Fruit fly (Drosophila melanogaster) whole organism, embryonic: Measurements from ENCODE around the gene PGRP-LF.
A peak's percentile ranks its signal among the peaks of the same experiment; 100 is the strongest.

Experiments
- ATbp ChIP-seq: fragments of 200-800 bp; sonication (Bioruptor generic); optimal IDR thresholded peaks from 2 replicates; lab custom pipeline; 2017; ENCODE audit warnings: missing biosample characterization, mild to moderate bottlenecking, missing genetic modification characterization, missing genetic modification reagents
- Abd-B ChIP-seq: fragments of 200-800 bp; sonication (Bioruptor generic); optimal IDR thresholded peaks from 2 replicates; lab custom pipeline; 2018; ENCODE audit warnings: missing biosample characterization, mild to moderate bottlenecking, missing genetic modification characterization, moderate library complexity
- CG10209 ChIP-seq: fragments of 200-800 bp; sonication (Bioruptor generic); optimal IDR thresholded peaks from 3 replicates; lab custom pipeline; 2017; ENCODE audit warnings: missing biosample characterization, mild to moderate bottlenecking, missing genetic modification characterization, missing genetic modification reagents
- CG10462 ChIP-seq: fragments of 200-800 bp; sonication (Bioruptor generic); optimal IDR thresholded peaks from 2 replicates; lab custom pipeline; 2016; ENCODE audit warnings: missing biosample characterization, missing genetic modification characterization
- CG12659 ChIP-seq: fragments of 200-800 bp; sonication (Bioruptor generic); optimal IDR thresholded peaks from 3 replicates; lab custom pipeline; 2017; ENCODE audit warnings: mild to moderate bottlenecking, missing biosample characterization, missing genetic modification reagents, missing genetic modification characterization
- CG12769 ChIP-seq: fragments of 200-800 bp; sonication (Bioruptor generic); optimal IDR thresholded peaks from 2 replicates; lab custom pipeline; 2019; ENCODE audit warnings: missing biosample characterization, mild to moderate bottlenecking, missing genetic modification characterization, moderate library complexity
- CG13775 ChIP-seq: fragments of 200-800 bp; sonication (Bioruptor generic); optimal IDR thresholded peaks from 3 replicates; lab custom pipeline; 2017; ENCODE audit warnings: missing biosample characterization, mild to moderate bottlenecking, missing genetic modification characterization
- CG16813 ChIP-seq: fragments of 200-800 bp; sonication (Bioruptor generic); IDR thresholded peaks from 3 replicates; pipeline ENCODE4 v1.3.6; 2022; ENCODE audit warnings: missing biosample characterization, missing genetic modification characterization; ENCODE audit not compliant: partially characterized antibody
- CG34376 ChIP-seq: fragments of 200-800 bp; sonication (Bioruptor generic); optimal IDR thresholded peaks from 2 replicates; lab custom pipeline; 2018; ENCODE audit warnings: missing biosample characterization, mild to moderate bottlenecking, missing genetic modification characterization
- CG34422 ChIP-seq: fragments of 200-800 bp; sonication (Bioruptor generic); IDR thresholded peaks from 3 replicates; pipeline ENCODE4 v1.3.6; 2022; ENCODE audit warnings: missing biosample characterization, missing genetic modification characterization
- CG3995 ChIP-seq: fragments of 200-800 bp; sonication (Bioruptor generic); optimal IDR thresholded peaks from 3 replicates; lab custom pipeline; 2016; ENCODE audit warnings: missing biosample characterization, missing genetic modification characterization
- CG7839 ChIP-seq: fragments of 200-800 bp; sonication (Bioruptor generic); optimal IDR thresholded peaks from 3 replicates; lab custom pipeline; 2018; ENCODE audit warnings: missing biosample characterization, mild to moderate bottlenecking, missing genetic modification characterization, moderate library complexity
- CG8359 ChIP-seq: fragments of 200-800 bp; sonication (Bioruptor generic); optimal IDR thresholded peaks from 2 replicates; lab custom pipeline; 2017; ENCODE audit warnings: missing biosample characterization, mild to moderate bottlenecking, missing genetic modification characterization, borderline replicate concordance
- CG9437 ChIP-seq: fragments of 200-800 bp; sonication (Bioruptor generic); optimal IDR thresholded peaks from 2 replicates; lab custom pipeline; 2018; ENCODE audit warnings: missing biosample characterization, mild to moderate bottlenecking, missing genetic modification characterization
- CG9727 ChIP-seq: fragments of 200-800 bp; sonication (Bioruptor generic); optimal IDR thresholded peaks from 3 replicates; lab custom pipeline; 2017; ENCODE audit warnings: missing biosample characterization, mild to moderate bottlenecking, missing genetic modification characterization
- Camta ChIP-seq: fragments of 200-800 bp; sonication (Bioruptor generic); optimal IDR thresholded peaks from 2 replicates; lab custom pipeline; 2016; ENCODE audit warnings: missing biosample characterization, missing genetic modification characterization
- Dll ChIP-seq: fragments of 200-800 bp; sonication (Bioruptor generic); IDR thresholded peaks from 4 replicates; pipeline ENCODE4 v1.3.6; 2022; ENCODE audit warnings: missing biosample characterization, missing genetic modification characterization; ENCODE audit not compliant: partially characterized antibody
- E2f2 ChIP-seq: fragments of 200-800 bp; sonication (Bioruptor generic); IDR thresholded peaks from 2 replicates; pipeline ENCODE4 v1.3.6; 2022; ENCODE audit warnings: missing biosample characterization, missing genetic modification characterization
- Ets97D ChIP-seq: fragments of 200-800 bp; sonication (Bioruptor generic); optimal IDR thresholded peaks from 3 replicates; lab custom pipeline; 2016; ENCODE audit warnings: missing biosample characterization, missing genetic modification characterization
- Fer1 ChIP-seq: fragments of 200-800 bp; sonication (Bioruptor generic); optimal IDR thresholded peaks from 2 replicates; lab custom pipeline; 2017; ENCODE audit warnings: missing biosample characterization, mild to moderate bottlenecking, missing genetic modification characterization
- H2.0 ChIP-seq: fragments of 200-800 bp; sonication (Bioruptor generic); IDR thresholded peaks from 2 replicates; pipeline ENCODE4 v1.3.6; 2022; ENCODE audit warnings: missing biosample characterization, missing genetic modification characterization
- Hsf ChIP-seq: fragments of 200-800 bp; sonication (Bioruptor generic); optimal IDR thresholded peaks from 3 replicates; lab custom pipeline; 2016; ENCODE audit warnings: missing biosample characterization, missing genetic modification characterization
- Jarid2 ChIP-seq: fragments of 200-800 bp; sonication (Bioruptor generic); optimal IDR thresholded peaks from 3 replicates; lab custom pipeline; 2017; ENCODE audit warnings: mild to moderate bottlenecking, missing biosample characterization, missing genetic modification reagents, missing genetic modification characterization
- Pdp1 ChIP-seq, 2 experiments: fragments of 200-800 bp; sonication (Bioruptor generic); optimal IDR thresholded peaks; 3 replicates each; lab custom pipeline; 2016; ENCODE audit warnings: missing biosample characterization in 2 of 2, missing genetic modification characterization in 2 of 2, mild to moderate bottlenecking in 1 of 2, moderate library complexity in 1 of 2
- Ravus ChIP-seq: fragments of 200-800 bp; sonication (Bioruptor generic); IDR thresholded peaks from 2 replicates; pipeline ENCODE4 v1.3.6; 2022; ENCODE audit warnings: missing biosample characterization, missing genetic modification characterization
- TFAM ChIP-seq: fragments of 200-800 bp; sonication (Bioruptor generic); optimal IDR thresholded peaks from 2 replicates; lab custom pipeline; 2017; ENCODE audit warnings: missing biosample characterization, missing genetic modification characterization, inconsistent platforms
- YL-1 ChIP-seq: fragments of 200-800 bp; sonication (Bioruptor generic); optimal IDR thresholded peaks from 3 replicates; lab custom pipeline; 2017; ENCODE audit warnings: missing biosample characterization, mild to moderate bottlenecking, missing genetic modification characterization
- al ChIP-seq: fragments of 200-800 bp; sonication (Bioruptor generic); IDR thresholded peaks from 2 replicates; pipeline ENCODE4 v1.3.6; 2022; ENCODE audit warnings: missing biosample characterization, missing genetic modification characterization
- bcd ChIP-seq: fragments of 200-800 bp; sonication (Bioruptor generic); optimal IDR thresholded peaks from 2 replicates; lab custom pipeline; 2017; ENCODE audit warnings: missing biosample characterization, mild to moderate bottlenecking, missing genetic modification characterization
- crp ChIP-seq, 2 experiments: fragments of 200-800 bp; sonication (Bioruptor generic); optimal IDR thresholded peaks; 2 replicates in 1 of 2; 3 replicates in 1 of 2; lab custom pipeline; 2017; ENCODE audit warnings: missing biosample characterization in 2 of 2, missing genetic modification characterization in 2 of 2, mild to moderate bottlenecking in 1 of 2, moderate library complexity in 1 of 2
- dmrt11E ChIP-seq: fragments of 200-800 bp; sonication (Bioruptor generic); optimal IDR thresholded peaks from 3 replicates; lab custom pipeline; 2018; ENCODE audit warnings: missing biosample characterization, mild to moderate bottlenecking, missing genetic modification characterization, moderate library complexity
- dmrt99B ChIP-seq: fragments of 200-800 bp; sonication (Bioruptor generic); optimal IDR thresholded peaks from 2 replicates; lab custom pipeline; 2018; ENCODE audit warnings: missing biosample characterization, mild to moderate bottlenecking, missing genetic modification characterization, moderate library complexity
- fru ChIP-seq: fragments of >200 bp; optimal IDR thresholded peaks from 2 replicates; lab custom pipeline; 2017
- gem ChIP-seq: fragments of 200-800 bp; sonication (Bioruptor generic); optimal IDR thresholded peaks from 2 replicates; lab custom pipeline; 2019; ENCODE audit warnings: missing biosample characterization, mild to moderate bottlenecking, missing genetic modification characterization, moderate library complexity
- gfzf ChIP-seq: fragments of 200-800 bp; sonication (Bioruptor generic); optimal IDR thresholded peaks from 2 replicates; lab custom pipeline; 2016; ENCODE audit warnings: missing biosample characterization, mild to moderate bottlenecking, missing genetic modification characterization, moderate library complexity
- grn ChIP-seq: fragments of 200-800 bp; sonication (Bioruptor generic); optimal IDR thresholded peaks from 3 replicates; lab custom pipeline; 2017; ENCODE audit warnings: missing biosample characterization, missing genetic modification characterization
- ham ChIP-seq: fragments of 200-800 bp; sonication (Bioruptor generic); IDR thresholded peaks from 2 replicates; pipeline ENCODE4 v1.3.6; 2022; ENCODE audit warnings: missing biosample characterization, missing genetic modification characterization
- hkb ChIP-seq, 2 experiments: fragments of 200-800 bp in 1 of 2; fragments of >200 bp in 1 of 2; sonication (Bioruptor generic) in 1 of 2; IDR thresholded peaks in 1 of 2; optimal IDR thresholded peaks in 1 of 2; 2 replicates each; pipeline versions ENCODE4 v1.3.6 to Lab custom; 2017 to 2022; ENCODE audit warnings: missing biosample characterization in 1 of 2, missing genetic modification characterization in 1 of 2
- jing ChIP-seq: fragments of 200-800 bp; sonication (Bioruptor generic); optimal IDR thresholded peaks from 2 replicates; lab custom pipeline; 2018; ENCODE audit warnings: missing biosample characterization, mild to moderate bottlenecking, missing genetic modification characterization
- nmo ChIP-seq: fragments of 200-800 bp; sonication (Bioruptor generic); optimal IDR thresholded peaks from 2 replicates; lab custom pipeline; 2018; ENCODE audit warnings: missing biosample characterization, mild to moderate bottlenecking, missing genetic modification characterization, moderate library complexity
- oc ChIP-seq: fragments of 200-800 bp; sonication (Bioruptor generic); optimal IDR thresholded peaks from 2 replicates; lab custom pipeline; 2018; ENCODE audit warnings: missing biosample characterization, mild to moderate bottlenecking, missing genetic modification characterization, moderate library complexity
- otp ChIP-seq: fragments of 200-800 bp; sonication (Bioruptor generic); IDR thresholded peaks from 3 replicates; pipeline ENCODE4, ENCODE4 v1.3.6; 2022; ENCODE audit warnings: missing biosample characterization, missing genetic modification characterization
- pb ChIP-seq: fragments of 200-800 bp; sonication (Bioruptor generic); optimal IDR thresholded peaks from 3 replicates; lab custom pipeline; 2016; ENCODE audit warnings: missing biosample characterization, missing genetic modification characterization
- pfk ChIP-seq: fragments of 200-800 bp; sonication (Bioruptor generic); optimal IDR thresholded peaks from 2 replicates; lab custom pipeline; 2018; ENCODE audit warnings: missing biosample characterization, mild to moderate bottlenecking, missing genetic modification characterization, moderate library complexity
- so ChIP-seq: fragments of 200-800 bp; sonication (Bioruptor generic); IDR thresholded peaks from 3 replicates; pipeline ENCODE4 v1.3.6; 2022; ENCODE audit warnings: missing biosample characterization, missing genetic modification characterization
- stwl ChIP-seq: fragments of 200-800 bp; sonication (Bioruptor generic); optimal IDR thresholded peaks from 3 replicates; lab custom pipeline; 2018; ENCODE audit warnings: missing biosample characterization, mild to moderate bottlenecking, missing genetic modification characterization, moderate library complexity
- sug ChIP-seq: fragments of 200-800 bp; optimal IDR thresholded peaks from 2 replicates; lab custom pipeline; 2019; ENCODE audit warnings: missing biosample characterization, mild to moderate bottlenecking, missing genetic modification characterization, moderate library complexity
- trh ChIP-seq: fragments of 200-800 bp; sonication (Bioruptor generic); optimal IDR thresholded peaks from 2 replicates; lab custom pipeline; 2016; ENCODE audit warnings: missing biosample characterization, missing genetic modification characterization
- ttk ChIP-seq: fragments of 200-800 bp; sonication (Bioruptor generic); IDR thresholded peaks from 2 replicates; pipeline ENCODE4 v2.1.2; 2022; ENCODE audit warnings: missing biosample characterization, missing genetic modification characterization

Gene PGRP-LF

DNA sequence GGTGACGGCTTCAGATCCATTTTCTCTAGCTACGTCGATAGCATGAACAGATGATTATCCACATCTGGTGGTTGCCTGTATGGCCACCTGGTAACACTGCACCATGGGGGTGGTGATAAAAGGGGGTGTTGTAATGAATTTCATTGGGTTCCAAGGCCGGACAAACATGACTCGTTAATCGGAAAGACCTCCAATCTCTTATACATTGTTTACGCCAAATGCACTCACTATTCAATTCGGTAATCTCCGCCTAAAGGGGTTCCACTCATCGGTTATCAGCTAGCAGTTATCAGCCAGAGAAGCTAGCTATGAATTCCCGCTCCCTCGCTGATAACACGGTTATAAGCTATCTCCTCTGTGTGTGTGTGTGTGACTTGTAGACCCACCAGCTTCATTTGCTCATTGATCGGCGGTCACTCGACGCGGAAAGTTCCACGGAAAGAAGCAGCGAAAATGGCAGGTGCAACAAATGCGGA is 10.8 kb downstream of the PGRP-LF start, which contains the start of gene Pdxk (continued):
- TF ChIP-seq CG13775 (GFP tag; lab: Kevin White, UChicago) (no peak), stwl (tag; lab: Kevin White, UChicago) (peak; percentile 43), al (GFP tag; lab: Robert Waterston, UW) (no peak), so (peak; percentile 40; the same call in 1 of the 3 replicates), ATbp (GFP tag; lab: Kevin White, UChicago) (no peak), CG34422 (GFP tag; lab: Robert Waterston, UW) (peak; percentile 25; the same call in 1 of the 3 replicates), Hsf (no peak), Pdp1 (GFP tag; optimal IDR thresholded peaks at IDR 0.05; lab: Kevin White, UChicago) (peak in 1 of 2 experiments; percentile 91), CG9727 (GFP tag; lab: Kevin White, UChicago) (no peak), nmo (no peak), CG16813 (0 out of 3 replicates have a peak, but pooled peaks have one; percentile 19), bcd (GFP tag; lab: Kevin White, UChicago) (no peak), gem (tag; lab: Kevin White, UChicago) (no peak), CG3995 (GFP tag; lab: Kevin White, UChicago) (no peak), TFAM (no peak), Fer1 (GFP tag; lab: Kevin White, UChicago) (peak; percentile 31), CG7839 (tag; lab: Kevin White, UChicago) (no peak), H2.0 (GFP tag; lab: Robert Waterston, UW) (no peak), Jarid2 (peak; percentile 24), otp (GFP tag; lab: Robert Waterston, UW) (no peak), Ets97D (GFP tag; lab: Kevin White, UChicago) (no peak), trh (no peak), dmrt11E (no peak), CG10462 (GFP tag; lab: Kevin White, UChicago) (no peak), gfzf (GFP tag; lab: Kevin White, UChicago) (peak; percentile 63), Abd-B (GFP tag; lab: Kevin White, UChicago) (no peak), CG12769 (tag; lab: Kevin White, UChicago) (peak; percentile 10), CG9437 (GFP tag; lab: Kevin White, UChicago) (peak; percentile 47), ttk (GFP tag; lab: Robert Waterston, UW) (peak; percentile 39; the same call in 1 of the 2 replicates), Camta (GFP tag; lab: Kevin White, UChicago) (no peak), CG12659 (GFP tag; lab: Kevin White, UChicago) (peak; percentile 47), pfk (GFP tag; lab: Kevin White, UChicago) (no peak), E2f2 (peak; percentile 37; the same call in 1 of the 2 replicates), CG10209 (GFP tag; lab: Kevin White, UChicago) (no peak), Ravus (GFP tag; lab: Robert Waterston, UW) (no peak), CG8359 (GFP tag; lab: Kevin White, UChicago) (no peak), Dll (GFP tag; lab: Robert Waterston, UW) (0 out of 4 replicates have a peak, but pooled peaks have one; percentile 40), YL-1 (peak; percentile 29), jing (GFP tag; lab: Kevin White, UChicago) (no peak), ham (no peak), CG34376 (GFP tag; lab: Kevin White, UChicago) (peak; percentile 93), oc (tag; lab: Kevin White, UChicago) (no peak), dmrt99B (tag; lab: Kevin White, UChicago) (no peak), pb (GFP tag; lab: Kevin White, UChicago) (no peak), sug (tag; lab: Kevin White, UChicago) (peak; percentile 94), crp (GFP tag; optimal IDR thresholded peaks at IDR 0.05; lab: Kevin White, UChicago) (peak in 1 of 2 experiments; percentile 80), hkb (optimal IDR thresholded peaks at IDR 0.05; lab: Kevin White, UChicago) (no peak), hkb (GFP tag; IDR thresholded peaks at IDR 0.05; lab: Robert Waterston, UW) (peak; percentile 37), fru (lab: Kevin White, UChicago) (no peak), grn (GFP tag; lab: Kevin White, UChicago) (peak; percentile 71)
